Comparison of ENCODE assay signal across 5 fruit fly cellular contexts in the genomic region with DNA sequence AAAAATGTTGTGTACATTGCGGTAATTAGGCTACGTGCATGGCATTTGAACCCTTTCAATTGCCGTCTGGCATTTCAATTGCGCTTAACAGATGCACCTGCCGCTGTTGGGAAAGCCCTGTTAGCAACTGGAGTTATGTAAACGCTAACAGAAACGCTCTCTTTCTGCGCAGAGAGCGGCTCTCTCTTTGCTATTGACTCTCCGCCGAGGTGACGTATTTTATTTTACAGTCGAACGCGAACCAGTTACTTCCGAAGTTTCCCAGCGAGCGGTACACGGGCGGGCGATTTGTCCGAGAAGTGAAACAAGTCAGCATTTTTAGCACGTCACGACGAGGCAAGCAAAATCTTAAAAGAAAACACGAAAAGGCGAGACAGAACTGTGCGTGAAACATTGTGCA.
TF ChIP-seq lines count a peak whose summit lies in the region.

A gene (plus strand): TSS at position 242 of the 400 bp plus-strand sequence.

- TF ChIP-seq CTCF in whole organism, embryonic (GFP tag; optimal IDR thresholded peaks at IDR 0.05; lab: Kevin White, UChicago) = no peak

TF ChIP-seq in whole organism, adult, 20 proteins besides CTCF, POLR2A, EP300 and RAD21:
- TF ChIP-seq tj (GFP tag; optimal IDR thresholded peaks at IDR 0.05; lab: Kevin White, UChicago) (peak; percentile 53), bab1 (GFP tag; optimal IDR thresholded peaks at IDR 0.05; lab: Kevin White, UChicago) (peak; percentile 11), CG7101 (tag; optimal IDR thresholded peaks at IDR 0.05; lab: Kevin White, UChicago) (no peak), ovo (GFP tag; optimal IDR thresholded peaks at IDR 0.05; lab: Kevin White, UChicago) (no peak), CG1620 (GFP tag; optimal IDR thresholded peaks at IDR 0.05; lab: Kevin White, UChicago) (no peak), toe (GFP tag; optimal IDR thresholded peaks at IDR 0.05; lab: Kevin White, UChicago) (no peak)

TF ChIP-seq in whole organism, embryonic, 481 proteins besides CTCF, POLR2A, EP300 and RAD21 (continues in another document):
- TF ChIP-seq H15 (GFP tag; IDR thresholded peaks at IDR 0.05; lab: Robert Waterston, UW) (no peak), btn (GFP tag; optimal IDR thresholded peaks at IDR 0.05; lab: Kevin White, UChicago) (peak; percentile 7), p53 (GFP tag; optimal IDR thresholded peaks at IDR 0.05; lab: Kevin White, UChicago) (peak; percentile 42), sd (tag; optimal IDR thresholded peaks at IDR 0.05; lab: Kevin White, UChicago) (peak; percentile 36), CG1024 (GFP tag; IDR thresholded peaks at IDR 0.05; lab: Robert Waterston, UW) (no peak), nerfin-1 (tag; optimal IDR thresholded peaks at IDR 0.05; lab: Kevin White, UChicago) (peak; percentile 39), Atf3 (GFP tag; optimal IDR thresholded peaks at IDR 0.05; lab: Kevin White, UChicago) (no peak), oc (tag; optimal IDR thresholded peaks at IDR 0.05; lab: Kevin White, UChicago) (peak; percentile 47), fd64A (GFP tag; optimal IDR thresholded peaks at IDR 0.05; lab: Kevin White, UChicago) (peak; percentile 9), CG2199 (GFP tag; IDR thresholded peaks at IDR 0.05; lab: Robert Waterston, UW) (peak; percentile 78), hkb (optimal IDR thresholded peaks at IDR 0.05; lab: Kevin White, UChicago) (no peak), hkb (GFP tag; IDR thresholded peaks at IDR 0.05; lab: Robert Waterston, UW) (peak; percentile 50), bsh (GFP tag; optimal IDR thresholded peaks at IDR 0.05; lab: Kevin White, UChicago) (peak in 1 of 2 experiments; percentile 6), sc (optimal IDR thresholded peaks at IDR 0.05; lab: Kevin White, UChicago) (no peak), sc (GFP tag; optimal IDR thresholded peaks at IDR 0.05; lab: Kevin White, UChicago) (no peak), lab (GFP tag; optimal IDR thresholded peaks at IDR 0.05; lab: Kevin White, UChicago) (peak; percentile 45), dati (GFP tag; IDR thresholded peaks at IDR 0.05; lab: Robert Waterston, UW) (no peak), CG15601 (tag; optimal IDR thresholded peaks at IDR 0.05; lab: Kevin White, UChicago) (peak; percentile 99), CG43689 (GFP tag; IDR thresholded peaks at IDR 0.05; lab: Robert Waterston, UW) (no peak), CG13287 (GFP tag; IDR thresholded peaks at IDR 0.05; lab: Robert Waterston, UW; ENCODE audit: partially characterized antibody) (peak; percentile 63; the same call in 1 of the 2 replicates)

TF ChIP-seq in whole organism, prepupa, 60 proteins besides CTCF, POLR2A, EP300 and RAD21 (continues in another document):
- TF ChIP-seq dac (GFP tag; optimal IDR thresholded peaks at IDR 0.05; lab: Kevin White, UChicago) = no peak
- TF ChIP-seq CG8632 (GFP tag; optimal IDR thresholded peaks at IDR 0.05; lab: Kevin White, UChicago) = no peak
- TF ChIP-seq CG8119 (GFP tag; IDR thresholded peaks at IDR 0.05; lab: Robert Waterston, UW) = no peak
- peak; percentile 31 for TF ChIP-seq Sox102F (GFP tag; optimal IDR thresholded peaks at IDR 0.05; lab: Kevin White, UChicago)
- no peak for TF ChIP-seq CG8319 (GFP tag; optimal IDR thresholded peaks at IDR 0.05; lab: Kevin White, UChicago)
- TF ChIP-seq CG6163 (GFP tag; IDR thresholded peaks at IDR 0.05; lab: Robert Waterston, UW) = peak; percentile 27; the same call in 1 of the 3 replicates
- no peak for TF ChIP-seq CG10631 (GFP tag; optimal IDR thresholded peaks at IDR 0.05; lab: Kevin White, UChicago)
- TF ChIP-seq fd59A (GFP tag; optimal IDR thresholded peaks at IDR 0.05; lab: Kevin White, UChicago) = no peak
- no peak for TF ChIP-seq Blimp-1 (GFP tag; optimal IDR thresholded peaks at IDR 0.05; lab: Kevin White, UChicago)
- TF ChIP-seq svp (GFP tag; lab: Kevin White, UChicago) = no peak
- TF ChIP-seq Hr38 (GFP tag; optimal IDR thresholded peaks at IDR 0.05; lab: Kevin White, UChicago) = no peak
- TF ChIP-seq CG6276 (GFP tag; optimal IDR thresholded peaks at IDR 0.05; lab: Kevin White, UChicago) = no peak
- TF ChIP-seq Ets21C (GFP tag; optimal IDR thresholded peaks at IDR 0.05; lab: Kevin White, UChicago) = no peak
- no peak for TF ChIP-seq CG6792 (GFP tag; optimal IDR thresholded peaks at IDR 0.05; lab: Kevin White, UChicago)
- TF ChIP-seq CG3919 (GFP tag; optimal IDR thresholded peaks at IDR 0.05; lab: Kevin White, UChicago) = peak; percentile 21
- TF ChIP-seq CG15336 (GFP tag; IDR thresholded peaks at IDR 0.05; lab: Robert Waterston, UW) = no peak
- no peak for TF ChIP-seq Hr39 (GFP tag; optimal IDR thresholded peaks at IDR 0.05; lab: Kevin White, UChicago)
- no peak for TF ChIP-seq CG16779 (tag; optimal IDR thresholded peaks at IDR 0.05; lab: Kevin White, UChicago)
- peak; percentile 23 for TF ChIP-seq fkh (GFP tag; optimal IDR thresholded peaks at IDR 0.05; lab: Kevin White, UChicago)
- TF ChIP-seq cyc (GFP tag; optimal IDR thresholded peaks at IDR 0.05; lab: Kevin White, UChicago) = no peak
- no peak for TF ChIP-seq pdm3 (GFP tag; optimal IDR thresholded peaks at IDR 0.05; lab: Kevin White, UChicago)
- TF ChIP-seq Smox (GFP tag; optimal IDR thresholded peaks at IDR 0.05; lab: Kevin White, UChicago) = no peak

TF ChIP-seq in whole organism, pupa, 21 proteins besides CTCF, POLR2A, EP300 and RAD21:
- TF ChIP-seq CG14655 (GFP tag; optimal IDR thresholded peaks at IDR 0.05; lab: Kevin White, UChicago) = no peak
- TF ChIP-seq gl (tag; optimal IDR thresholded peaks at IDR 0.05; lab: Kevin White, UChicago) = no peak
- TF ChIP-seq CG9948 (tag; optimal IDR thresholded peaks at IDR 0.05; lab: Kevin White, UChicago) = no peak
- no peak for TF ChIP-seq Pif1A (GFP tag; optimal IDR thresholded peaks at IDR 0.05; lab: Kevin White, UChicago)
- no peak for TF ChIP-seq CG32121 (GFP tag; IDR thresholded peaks at IDR 0.05; lab: Robert Waterston, UW)
- TF ChIP-seq CG10348 (GFP tag; IDR thresholded peaks at IDR 0.05; lab: Robert Waterston, UW) = no peak
- TF ChIP-seq CG13204 (GFP tag; optimal IDR thresholded peaks at IDR 0.05; lab: Kevin White, UChicago) = peak; percentile 39
- no peak for TF ChIP-seq CG8159 (tag; optimal IDR thresholded peaks at IDR 0.05; lab: Kevin White, UChicago)
- no peak for TF ChIP-seq D1 (tag; optimal IDR thresholded peaks at IDR 0.05; lab: Kevin White, UChicago)
- peak; percentile 26; the same call in 1 of the 2 replicates for TF ChIP-seq CG12605 (GFP tag; IDR thresholded peaks at IDR 0.05; lab: Robert Waterston, UW)
- no peak; the same call in 1 of the 2 replicates for TF ChIP-seq Ets98B (GFP tag; IDR thresholded peaks at IDR 0.05; lab: Robert Waterston, UW)
- TF ChIP-seq Snoo (tag; optimal IDR thresholded peaks at IDR 0.05; lab: Kevin White, UChicago) = no peak
- peak; percentile 7 for TF ChIP-seq EcR (GFP tag; optimal IDR thresholded peaks at IDR 0.05; lab: Kevin White, UChicago)
- TF ChIP-seq CG17806 (tag; optimal IDR thresholded peaks at IDR 0.05; lab: Kevin White, UChicago) = no peak
- TF ChIP-seq CG15710 (tag; optimal IDR thresholded peaks at IDR 0.05; lab: Kevin White, UChicago) = no peak
- peak; percentile 33; the same call in 1 of the 3 replicates for TF ChIP-seq fd96Ca (GFP tag; IDR thresholded peaks at IDR 0.05; lab: Robert Waterston, UW)
- no peak for TF ChIP-seq Pif1B (GFP tag; optimal IDR thresholded peaks at IDR 0.05; lab: Kevin White, UChicago)
- no peak for TF ChIP-seq CG8301 (tag; optimal IDR thresholded peaks at IDR 0.05; lab: Kevin White, UChicago)
- TF ChIP-seq CG34367 (tag; optimal IDR thresholded peaks at IDR 0.05; lab: Kevin White, UChicago) = peak; percentile 2
- peak; percentile 48; the same call in 1 of the 3 replicates for TF ChIP-seq CG4496 (GFP tag; IDR thresholded peaks at IDR 0.05; lab: Robert Waterston, UW)
- TF ChIP-seq rn (GFP tag; IDR thresholded peaks at IDR 0.05; lab: Robert Waterston, UW) = no peak

TF ChIP-seq in whole organism, wandering third instar larva, 38 proteins besides CTCF, POLR2A, EP300 and RAD21:
- TF ChIP-seq Dif (GFP tag; optimal IDR thresholded peaks at IDR 0.05; lab: Kevin White, UChicago; ENCODE audit: partially characterized antibody) (peak; percentile 81), fru (GFP tag; optimal IDR thresholded peaks at IDR 0.05; lab: Kevin White, UChicago) (peak; percentile 59), Rel (GFP tag; optimal IDR thresholded peaks at IDR 0.05; lab: Kevin White, UChicago) (no peak), Rel (tag; optimal IDR thresholded peaks at IDR 0.05; lab: Kevin White, UChicago) (no peak), Mio (GFP tag; optimal IDR thresholded peaks at IDR 0.05; lab: Kevin White, UChicago) (no peak), ey (GFP tag; optimal IDR thresholded peaks at IDR 0.05; lab: Kevin White, UChicago) (no peak), GATAd (GFP tag; optimal IDR thresholded peaks at IDR 0.05; lab: Kevin White, UChicago) (no peak), CrebA (GFP tag; optimal IDR thresholded peaks at IDR 0.05; lab: Kevin White, UChicago; ENCODE audit: borderline replicate concordance) (no peak), dmrt93B (GFP tag; optimal IDR thresholded peaks at IDR 0.05; lab: Kevin White, UChicago) (no peak), Dfd (GFP tag; optimal IDR thresholded peaks at IDR 0.05; lab: Kevin White, UChicago) (no peak), lola (GFP tag; optimal IDR thresholded peaks at IDR 0.05; lab: Kevin White, UChicago) (no peak), Vsx2 (GFP tag; optimal IDR thresholded peaks at IDR 0.05; lab: Kevin White, UChicago; ENCODE audit: partially characterized antibody) (no peak), dl (GFP tag; optimal IDR thresholded peaks at IDR 0.05; lab: Kevin White, UChicago; ENCODE audit: insufficient read depth in 1 of 2, partially characterized antibody in 2 of 2) (peak in 1 of 2 experiments; percentile 66), CG9705 (GFP tag; optimal IDR thresholded peaks at IDR 0.05; lab: Kevin White, UChicago) (no peak), rgr (GFP tag; optimal IDR thresholded peaks at IDR 0.05; lab: Kevin White, UChicago) (no peak), brk (GFP tag; optimal IDR thresholded peaks at IDR 0.05; lab: Kevin White, UChicago) (no peak)
